Fruit fly (Drosophila melanogaster) whole organism, embryonic: ENCODE results near the gene CG7006.
A peak's percentile ranks its signal among the peaks of the same experiment; 100 is the strongest.

Source experiments
- Adf1 ChIP-seq: fragments of 200-800 bp; sonication (Bioruptor generic); IDR thresholded peaks from 2 replicates; pipeline ENCODE4 v1.3.6; 2022; ENCODE audit warnings: missing biosample characterization, missing genetic modification characterization
- B-H2 ChIP-seq: fragments of 200-800 bp; sonication (Bioruptor generic); optimal IDR thresholded peaks from 2 replicates; lab custom pipeline; 2018; ENCODE audit warnings: missing biosample characterization, mild to moderate bottlenecking, missing genetic modification characterization
- Blimp-1 ChIP-seq: fragments of 200-800 bp; sonication (Bioruptor generic); optimal IDR thresholded peaks from 3 replicates; lab custom pipeline; 2018; ENCODE audit warnings: missing biosample characterization, missing genetic modification characterization, mild to moderate bottlenecking, moderate library complexity, missing genetic modification reagents
- CG10147 ChIP-seq: fragments of 200-800 bp; sonication (Bioruptor generic); optimal IDR thresholded peaks from 2 replicates; lab custom pipeline; 2019; ENCODE audit warnings: missing biosample characterization, mild to moderate bottlenecking, missing genetic modification characterization, moderate library complexity
- CG10267 ChIP-seq: fragments of 200-800 bp; sonication (Bioruptor generic); optimal IDR thresholded peaks from 2 replicates; lab custom pipeline; 2018; ENCODE audit warnings: missing biosample characterization, mild to moderate bottlenecking, missing genetic modification characterization, moderate library complexity
- CG10431 ChIP-seq: fragments of 200-800 bp; sonication (Bioruptor generic); optimal IDR thresholded peaks from 3 replicates; lab custom pipeline; 2018; ENCODE audit warnings: missing biosample characterization, mild to moderate bottlenecking, missing genetic modification characterization
- CG10959 ChIP-seq: fragments of 200-800 bp; sonication (Bioruptor generic); IDR thresholded peaks from 2 replicates; pipeline ENCODE4 v1.3.6; 2022; ENCODE audit warnings: missing biosample characterization, missing genetic modification characterization
- CG12659 ChIP-seq: fragments of 200-800 bp; sonication (Bioruptor generic); optimal IDR thresholded peaks from 3 replicates; lab custom pipeline; 2017; ENCODE audit warnings: mild to moderate bottlenecking, missing biosample characterization, missing genetic modification reagents, missing genetic modification characterization
- CG12769 ChIP-seq: fragments of 200-800 bp; sonication (Bioruptor generic); optimal IDR thresholded peaks from 2 replicates; lab custom pipeline; 2019; ENCODE audit warnings: missing biosample characterization, mild to moderate bottlenecking, missing genetic modification characterization, moderate library complexity
- CG13424 ChIP-seq: fragments of 200-800 bp; sonication (Bioruptor generic); optimal IDR thresholded peaks from 2 replicates; lab custom pipeline; 2019; ENCODE audit warnings: missing biosample characterization, mild to moderate bottlenecking, missing genetic modification characterization, moderate library complexity
- CG14965 ChIP-seq: fragments of 200-800 bp; sonication (Bioruptor generic); optimal IDR thresholded peaks from 2 replicates; lab custom pipeline; 2016; ENCODE audit warnings: missing biosample characterization, missing genetic modification characterization, borderline replicate concordance
- CG17186 ChIP-seq: fragments of 200-800 bp; sonication (Bioruptor generic); optimal IDR thresholded peaks from 3 replicates; lab custom pipeline; 2017; ENCODE audit warnings: missing biosample characterization, missing genetic modification reagents, missing genetic modification characterization
- CG17568 ChIP-seq: fragments of 200-800 bp; sonication (Bioruptor generic); optimal IDR thresholded peaks from 2 replicates; lab custom pipeline; 2018; ENCODE audit warnings: missing biosample characterization, mild to moderate bottlenecking, missing genetic modification characterization, moderate library complexity
- CG2875 ChIP-seq: fragments of 200-800 bp; sonication (Bioruptor generic); optimal IDR thresholded peaks from 2 replicates; lab custom pipeline; 2017; ENCODE audit warnings: missing biosample characterization, mild to moderate bottlenecking, missing genetic modification characterization, missing genetic modification reagents
- CG30403 ChIP-seq: fragments of 200-800 bp; sonication (Bioruptor generic); optimal IDR thresholded peaks from 3 replicates; lab custom pipeline; 2016; ENCODE audit warnings: missing biosample characterization, missing genetic modification characterization
- CG43689 ChIP-seq: fragments of 200-800 bp; sonication (Bioruptor generic); IDR thresholded peaks from 2 replicates; pipeline ENCODE4 v1.3.6; 2022; ENCODE audit warnings: missing biosample characterization, missing genetic modification characterization
- CG7271 ChIP-seq: fragments of 200-800 bp; sonication (Bioruptor generic); optimal IDR thresholded peaks from 2 replicates; lab custom pipeline; 2018; ENCODE audit warnings: missing biosample characterization, mild to moderate bottlenecking, missing genetic modification characterization, moderate library complexity
- CG9797 ChIP-seq: fragments of 200-800 bp; sonication (Bioruptor generic); optimal IDR thresholded peaks from 3 replicates; lab custom pipeline; 2018; ENCODE audit warnings: missing biosample characterization, mild to moderate bottlenecking, missing genetic modification characterization
- CG9932 ChIP-seq: fragments of 200-800 bp; sonication (Bioruptor generic); IDR thresholded peaks from 2 replicates; pipeline ENCODE4 v1.3.6; 2022; ENCODE audit warnings: missing biosample characterization, missing genetic modification characterization
- CHES-1-like ChIP-seq: fragments of 200-800 bp; sonication (Bioruptor generic); optimal IDR thresholded peaks from 2 replicates; lab custom pipeline; 2016; ENCODE audit warnings: missing biosample characterization, missing genetic modification characterization
- Chrac-16 ChIP-seq: fragments of 200-800 bp; sonication (Bioruptor generic); optimal IDR thresholded peaks from 3 replicates; lab custom pipeline; 2016; ENCODE audit warnings: missing biosample characterization, missing genetic modification characterization
- Dip2 ChIP-seq: fragments of 200-800 bp; sonication (Bioruptor generic); IDR thresholded peaks from 2 replicates; pipeline ENCODE4 v1.3.6; 2022; ENCODE audit warnings: missing biosample characterization, missing genetic modification characterization
- ERR ChIP-seq: fragments of 200-800 bp; sonication (Bioruptor generic); optimal IDR thresholded peaks from 2 replicates; lab custom pipeline; 2016; ENCODE audit warnings: missing biosample characterization, missing genetic modification characterization
- Ets65A ChIP-seq: fragments of 200-800 bp; sonication (Bioruptor generic); peaks from one replicate; lab custom pipeline; 2016; ENCODE audit warnings: missing biosample characterization, missing genetic modification characterization
- Opbp ChIP-seq: fragments of 200-800 bp; sonication (Bioruptor generic); IDR thresholded peaks from 3 replicates; pipeline ENCODE4 v1.3.6; 2022; ENCODE audit warnings: missing biosample characterization, missing genetic modification characterization; ENCODE audit not compliant: partially characterized antibody
- Rfx ChIP-seq: fragments of 200-800 bp; sonication (Bioruptor generic); IDR thresholded peaks from 2 replicates; pipeline ENCODE4 v1.3.6; 2022; ENCODE audit warnings: missing biosample characterization, missing genetic modification characterization
- al ChIP-seq: fragments of 200-800 bp; sonication (Bioruptor generic); IDR thresholded peaks from 2 replicates; pipeline ENCODE4 v1.3.6; 2022; ENCODE audit warnings: missing biosample characterization, missing genetic modification characterization
- ato ChIP-seq: fragments of 200-800 bp; sonication (Bioruptor generic); IDR thresholded peaks from 2 replicates; pipeline ENCODE4 v1.3.6; 2022; ENCODE audit warnings: missing biosample characterization, missing genetic modification characterization; ENCODE audit not compliant: partially characterized antibody
- bbx ChIP-seq: fragments of 200-800 bp; sonication (Bioruptor generic); IDR thresholded peaks from 2 replicates; pipeline ENCODE4 v1.3.6; 2022; ENCODE audit warnings: missing biosample characterization, missing genetic modification characterization; ENCODE audit not compliant: partially characterized antibody
- btn ChIP-seq: fragments of 200-800 bp; sonication (Bioruptor generic); optimal IDR thresholded peaks from 2 replicates; lab custom pipeline; 2016; ENCODE audit warnings: missing biosample characterization, missing genetic modification characterization
- crol ChIP-seq: fragments of 200-800 bp; sonication (Bioruptor generic); IDR thresholded peaks from 2 replicates; pipeline ENCODE4 v1.3.6; 2022; ENCODE audit warnings: missing biosample characterization, missing genetic modification characterization
- cwo ChIP-seq: fragments of 200-800 bp; sonication (Bioruptor generic); optimal IDR thresholded peaks from 3 replicates; lab custom pipeline; 2017; ENCODE audit warnings: missing biosample characterization, missing genetic modification characterization, mild to moderate bottlenecking, moderate library complexity, missing genetic modification reagents
- da ChIP-seq: fragments of 200-800 bp; sonication (Bioruptor generic); optimal IDR thresholded peaks from 2 replicates; lab custom pipeline; 2016; ENCODE audit warnings: missing biosample characterization, missing genetic modification characterization
- dmrt99B ChIP-seq: fragments of 200-800 bp; sonication (Bioruptor generic); optimal IDR thresholded peaks from 2 replicates; lab custom pipeline; 2018; ENCODE audit warnings: missing biosample characterization, mild to moderate bottlenecking, missing genetic modification characterization, moderate library complexity
- fd102C ChIP-seq: fragments of 200-800 bp; sonication (Bioruptor generic); optimal IDR thresholded peaks from 2 replicates; lab custom pipeline; 2018; ENCODE audit warnings: missing biosample characterization, mild to moderate bottlenecking, missing genetic modification characterization, moderate library complexity
- fd64A ChIP-seq: fragments of 200-800 bp; sonication (Bioruptor generic); optimal IDR thresholded peaks from 3 replicates; lab custom pipeline; 2018; ENCODE audit warnings: missing biosample characterization, mild to moderate bottlenecking, missing genetic modification characterization
- hb ChIP-seq: fragments of 200-800 bp; sonication (Bioruptor generic); IDR thresholded peaks from 3 replicates; pipeline ENCODE4 v1.3.6; 2022; ENCODE audit warnings: missing biosample characterization, missing genetic modification characterization; ENCODE audit not compliant: partially characterized antibody
- hbn ChIP-seq: fragments of 200-800 bp; sonication (Bioruptor generic); IDR thresholded peaks from 2 replicates; pipeline ENCODE4 v1.3.6; 2022; ENCODE audit warnings: missing biosample characterization, missing genetic modification characterization; ENCODE audit not compliant: partially characterized antibody
- jing ChIP-seq: fragments of 200-800 bp; sonication (Bioruptor generic); optimal IDR thresholded peaks from 2 replicates; lab custom pipeline; 2018; ENCODE audit warnings: missing biosample characterization, mild to moderate bottlenecking, missing genetic modification characterization
- kah ChIP-seq: fragments of 200-800 bp; sonication (Bioruptor generic); optimal IDR thresholded peaks from 2 replicates; lab custom pipeline; 2018; ENCODE audit warnings: missing biosample characterization, mild to moderate bottlenecking, missing genetic modification characterization
- knrl ChIP-seq: fragments of 200-800 bp; sonication (Bioruptor generic); IDR thresholded peaks from 3 replicates; pipeline ENCODE4 v1.3.6; 2022; ENCODE audit warnings: missing biosample characterization, missing genetic modification characterization; ENCODE audit not compliant: partially characterized antibody
- maf-S ChIP-seq: fragments of 200-800 bp; sonication (Bioruptor generic); optimal IDR thresholded peaks from 2 replicates; lab custom pipeline; 2016; ENCODE audit warnings: missing biosample characterization, missing genetic modification characterization
- schlank ChIP-seq: fragments of 200-800 bp; sonication (Bioruptor generic); optimal IDR thresholded peaks from 2 replicates; lab custom pipeline; 2018; ENCODE audit warnings: missing biosample characterization, mild to moderate bottlenecking, missing genetic modification characterization
- sd ChIP-seq: fragments of 200-800 bp; sonication (Bioruptor generic); optimal IDR thresholded peaks from 3 replicates; lab custom pipeline; 2018; ENCODE audit warnings: missing biosample characterization, mild to moderate bottlenecking, missing genetic modification characterization, moderate library complexity
- stc ChIP-seq: fragments of 200-800 bp; sonication (Bioruptor generic); IDR thresholded peaks from 2 replicates; pipeline ENCODE4 v1.3.6; 2022; ENCODE audit warnings: missing biosample characterization, missing genetic modification characterization
- tin ChIP-seq: fragments of 200-800 bp; sonication (Bioruptor generic); optimal IDR thresholded peaks from 3 replicates; lab custom pipeline; 2016; ENCODE audit warnings: missing biosample characterization, missing genetic modification characterization
- tna ChIP-seq: fragments of 200-800 bp; sonication (Bioruptor generic); IDR thresholded peaks from 2 replicates; pipeline ENCODE4 v1.3.6; 2022; ENCODE audit warnings: missing biosample characterization, missing genetic modification characterization; ENCODE audit not compliant: partially characterized antibody
- unpg ChIP-seq: fragments of 200-800 bp; sonication (Bioruptor generic); optimal IDR thresholded peaks from 3 replicates; lab custom pipeline; 2018; ENCODE audit warnings: missing biosample characterization, mild to moderate bottlenecking, missing genetic modification characterization, moderate library complexity
- usp ChIP-seq: fragments of >200 bp; optimal IDR thresholded peaks from 2 replicates; lab custom pipeline; 2017; ENCODE audit warnings: missing biosample characterization, missing genetic modification characterization
- vfl ChIP-seq: fragments of 200-800 bp; sonication (Bioruptor generic); optimal IDR thresholded peaks from 2 replicates; lab custom pipeline; 2016; ENCODE audit warnings: missing biosample characterization, missing genetic modification characterization

The CG7006 gene

DNA sequence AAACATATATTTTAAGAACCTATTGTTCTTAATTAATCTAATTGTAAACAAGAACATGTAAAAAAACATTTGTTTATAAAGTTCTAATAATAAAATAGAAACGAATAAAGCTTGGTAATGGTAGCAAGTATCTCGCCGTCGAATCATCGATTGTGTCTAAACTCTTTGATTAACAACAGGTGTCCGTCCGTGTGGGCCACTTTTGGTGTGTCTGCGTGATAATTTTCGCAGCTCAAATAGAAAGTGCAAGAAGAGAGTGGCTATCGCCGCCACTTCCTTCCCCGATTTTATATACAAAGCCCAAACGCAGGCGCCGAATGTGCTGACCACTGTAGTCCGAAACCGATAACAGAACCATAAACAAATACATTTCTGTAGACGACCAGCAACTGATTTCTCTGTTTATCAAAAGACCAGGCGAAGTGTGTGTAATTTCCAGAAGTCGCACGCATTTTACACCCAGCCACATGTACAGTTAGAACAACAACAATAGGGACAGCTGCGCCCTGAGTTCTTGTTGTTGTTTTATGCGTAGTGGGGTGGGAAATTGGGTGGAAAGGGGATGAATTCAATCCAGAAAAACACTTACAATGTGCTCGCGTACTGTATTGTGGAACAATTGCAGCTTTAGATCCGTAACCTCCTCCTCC lies 37.3 kb upstream of the CG7006 start (continued):
- TF ChIP-seq Rfx (GFP tag; lab: Robert Waterston, UW), result no peak
- no peak for TF ChIP-seq ERR (GFP tag; lab: Kevin White, UChicago)
- TF ChIP-seq hbn (GFP tag; lab: Robert Waterston, UW), result no peak
- no peak for TF ChIP-seq CG10147
- no peak for TF ChIP-seq Opbp (GFP tag; lab: Robert Waterston, UW)
- TF ChIP-seq CG7271 (tag; lab: Kevin White, UChicago), result no peak
- no peak for TF ChIP-seq CG9797 (GFP tag; lab: Kevin White, UChicago)
- no peak for TF ChIP-seq CG30403 (GFP tag; lab: Kevin White, UChicago)
- TF ChIP-seq jing (GFP tag; lab: Kevin White, UChicago), result no peak
- no peak for TF ChIP-seq CG10267 (tag; lab: Kevin White, UChicago)
- no peak for TF ChIP-seq Ets65A (GFP tag; lab: Kevin White, UChicago)
- TF ChIP-seq CG14965, result no peak
- no peak for TF ChIP-seq vfl (GFP tag; lab: Kevin White, UChicago)
- TF ChIP-seq dmrt99B (tag; lab: Kevin White, UChicago), result no peak
- TF ChIP-seq CG43689 (GFP tag; lab: Robert Waterston, UW), result no peak
- peak; percentile 87 for TF ChIP-seq kah (GFP tag; lab: Kevin White, UChicago)
- no peak for TF ChIP-seq CG10959 (GFP tag; lab: Robert Waterston, UW)
- TF ChIP-seq hb, result no peak
- TF ChIP-seq Dip2 (GFP tag; lab: Robert Waterston, UW), result no peak
- TF ChIP-seq CG13424 (tag; lab: Kevin White, UChicago), result no peak
- no peak for TF ChIP-seq btn (GFP tag; lab: Kevin White, UChicago)
- TF ChIP-seq CG17568, result no peak
- no peak for TF ChIP-seq CG9932 (GFP tag; lab: Robert Waterston, UW)
- TF ChIP-seq da (GFP tag; lab: Kevin White, UChicago), result no peak
- TF ChIP-seq CG12769 (tag; lab: Kevin White, UChicago), result peak; percentile 4
- TF ChIP-seq unpg (GFP tag; lab: Kevin White, UChicago), result no peak
- TF ChIP-seq knrl (GFP tag; lab: Robert Waterston, UW), result no peak
- no peak for TF ChIP-seq Chrac-16 (GFP tag; lab: Kevin White, UChicago)
- TF ChIP-seq CG12659 (GFP tag; lab: Kevin White, UChicago), result no peak
- no peak for TF ChIP-seq B-H2 (GFP tag; lab: Kevin White, UChicago)
- no peak for TF ChIP-seq schlank (tag; lab: Kevin White, UChicago)
- TF ChIP-seq CG2875 (GFP tag; lab: Kevin White, UChicago), result no peak
- no peak for TF ChIP-seq bbx (GFP tag; lab: Robert Waterston, UW)
- no peak for TF ChIP-seq maf-S
- no peak for TF ChIP-seq CHES-1-like (GFP tag; lab: Kevin White, UChicago)
- no peak for TF ChIP-seq tin (GFP tag; lab: Kevin White, UChicago)
- TF ChIP-seq fd102C (GFP tag; lab: Kevin White, UChicago), result no peak
- TF ChIP-seq cwo (GFP tag; lab: Kevin White, UChicago), result no peak
- TF ChIP-seq tna (GFP tag; lab: Robert Waterston, UW), result no peak
- TF ChIP-seq crol (GFP tag; lab: Robert Waterston, UW), result no peak
- no peak for TF ChIP-seq sd (tag; lab: Kevin White, UChicago)
- TF ChIP-seq CG10431 (GFP tag; lab: Kevin White, UChicago), result no peak
- no peak for TF ChIP-seq CG17186 (GFP tag; lab: Kevin White, UChicago)
- TF ChIP-seq stc (GFP tag; lab: Robert Waterston, UW), result no peak
- TF ChIP-seq ato (GFP tag; lab: Robert Waterston, UW), result no peak
- no peak for TF ChIP-seq usp (GFP tag; lab: Kevin White, UChicago)
- no peak for TF ChIP-seq al (GFP tag; lab: Robert Waterston, UW)
- TF ChIP-seq Blimp-1 (GFP tag; lab: Kevin White, UChicago), result no peak
- TF ChIP-seq fd64A, result no peak
- TF ChIP-seq Adf1 (GFP tag; lab: Robert Waterston, UW), result no peak
